Fruit fly (Drosophila melanogaster) whole organism, embryonic: ENCODE results near the gene CG46463.

ENCODE experiments used
- Asciz ChIP-seq: fragments of 200-800 bp; sonication (Bioruptor generic); optimal IDR thresholded peaks from 2 replicates; lab custom pipeline; 2017; ENCODE audit warnings: missing biosample characterization, mild to moderate bottlenecking, missing genetic modification characterization, missing genetic modification reagents
- Bdp1 ChIP-seq: fragments of 200-800 bp; sonication (Bioruptor generic); optimal IDR thresholded peaks from 3 replicates; lab custom pipeline; 2016; ENCODE audit warnings: missing biosample characterization, missing genetic modification characterization
- CG10565 ChIP-seq: fragments of 200-800 bp; sonication (Bioruptor generic); optimal IDR thresholded peaks from 3 replicates; lab custom pipeline; 2016; ENCODE audit warnings: missing biosample characterization, mild to moderate bottlenecking, missing genetic modification characterization
- CG14710 ChIP-seq: fragments of 200-800 bp; sonication (Bioruptor generic); optimal IDR thresholded peaks from 3 replicates; lab custom pipeline; 2019; ENCODE audit warnings: missing biosample characterization, mild to moderate bottlenecking, missing genetic modification characterization, moderate library complexity
- CG17359 ChIP-seq: fragments of 200-800 bp; sonication (Bioruptor generic); optimal IDR thresholded peaks from 3 replicates; lab custom pipeline; 2018; ENCODE audit warnings: missing biosample characterization, mild to moderate bottlenecking, missing genetic modification characterization, moderate library complexity
- CG17612 ChIP-seq: fragments of 200-800 bp; sonication (Bioruptor generic); IDR thresholded peaks from 2 replicates; pipeline ENCODE4 v1.3.6; 2022; ENCODE audit warnings: missing biosample characterization, missing genetic modification characterization
- CG2116 ChIP-seq: fragments of 200-800 bp; sonication (Bioruptor generic); optimal IDR thresholded peaks from 3 replicates; lab custom pipeline; 2018; ENCODE audit warnings: missing biosample characterization, mild to moderate bottlenecking, missing genetic modification characterization
- CG2120 ChIP-seq: fragments of 200-800 bp; sonication (Bioruptor generic); optimal IDR thresholded peaks from 3 replicates; lab custom pipeline; 2016; ENCODE audit warnings: missing biosample characterization, missing genetic modification characterization
- CG2889 ChIP-seq: fragments of 200-800 bp; sonication (Bioruptor generic); IDR thresholded peaks from 3 replicates; pipeline ENCODE4 v1.3.6; 2022; ENCODE audit warnings: missing biosample characterization, missing genetic modification characterization
- CG31441 ChIP-seq: fragments of 200-800 bp; sonication (Bioruptor generic); IDR thresholded peaks from 2 replicates; pipeline ENCODE4 v1.3.6; 2022; ENCODE audit warnings: missing biosample characterization, missing genetic modification characterization
- CG3838 ChIP-seq: fragments of 200-800 bp; sonication (Bioruptor generic); optimal IDR thresholded peaks from 3 replicates; lab custom pipeline; 2016; ENCODE audit warnings: missing biosample characterization, missing genetic modification characterization
- CG4282 ChIP-seq: fragments of 200-800 bp; sonication (Bioruptor generic); optimal IDR thresholded peaks from 2 replicates; lab custom pipeline; 2016; ENCODE audit warnings: missing biosample characterization, missing genetic modification characterization
- CG4424 ChIP-seq: fragments of 200-800 bp; sonication (Bioruptor generic); optimal IDR thresholded peaks from 3 replicates; lab custom pipeline; 2016; ENCODE audit warnings: missing biosample characterization, missing genetic modification characterization
- CG5245 ChIP-seq: fragments of 200-800 bp; sonication (Bioruptor generic); optimal IDR thresholded peaks from 3 replicates; lab custom pipeline; 2016; ENCODE audit warnings: missing biosample characterization, missing genetic modification characterization
- CG6683 ChIP-seq: fragments of 200-800 bp; sonication (Bioruptor generic); optimal IDR thresholded peaks from 2 replicates; lab custom pipeline; 2017; ENCODE audit warnings: missing biosample characterization, mild to moderate bottlenecking, missing genetic modification characterization, missing genetic modification reagents
- CG8290 ChIP-seq, 3 experiments: fragments of 200-800 bp; sonication (Bioruptor generic); optimal IDR thresholded peaks; 2 replicates each; lab custom pipeline; 2016 to 2019; ENCODE audit warnings: missing biosample characterization in 3 of 3, missing genetic modification characterization in 3 of 3, mild to moderate bottlenecking in 2 of 3, moderate library complexity in 1 of 3
- CG9609 ChIP-seq: fragments of 200-800 bp; sonication (Bioruptor generic); optimal IDR thresholded peaks from 3 replicates; lab custom pipeline; 2016; ENCODE audit warnings: missing biosample characterization, missing genetic modification characterization
- CG9876 ChIP-seq: fragments of 200-800 bp; sonication (Bioruptor generic); optimal IDR thresholded peaks from 2 replicates; lab custom pipeline; 2016; ENCODE audit warnings: missing biosample characterization, missing genetic modification characterization
- Chrac-16 ChIP-seq: fragments of 200-800 bp; sonication (Bioruptor generic); optimal IDR thresholded peaks from 3 replicates; lab custom pipeline; 2016; ENCODE audit warnings: missing biosample characterization, missing genetic modification characterization
- Deaf1 ChIP-seq: fragments of 200-800 bp; optimal IDR thresholded peaks from 3 replicates; lab custom pipeline; 2019; ENCODE audit warnings: missing biosample characterization, mild to moderate bottlenecking, missing genetic modification characterization, moderate library complexity
- Dref ChIP-seq: fragments of 200-800 bp; sonication (Bioruptor generic); IDR thresholded peaks from 2 replicates; pipeline ENCODE4 v1.3.6; 2022; ENCODE audit warnings: missing biosample characterization, missing genetic modification characterization
- Eip74EF ChIP-seq, 2 experiments: fragments of 200-800 bp in 1 of 2; fragments of >200 bp in 1 of 2; sonication (Bioruptor generic) in 1 of 2; optimal IDR thresholded peaks; 2 replicates each; lab custom pipeline; 2017 to 2019; ENCODE audit warnings: missing biosample characterization in 2 of 2, missing genetic modification characterization in 2 of 2, mild to moderate bottlenecking in 1 of 2, moderate library complexity in 1 of 2
- Elba2 ChIP-seq: fragments of 200-800 bp; sonication (Bioruptor generic); optimal IDR thresholded peaks from 3 replicates; lab custom pipeline; 2016; ENCODE audit warnings: missing biosample characterization, missing genetic modification characterization
- Fer1 ChIP-seq: fragments of 200-800 bp; sonication (Bioruptor generic); optimal IDR thresholded peaks from 2 replicates; lab custom pipeline; 2017; ENCODE audit warnings: missing biosample characterization, mild to moderate bottlenecking, missing genetic modification characterization
- Hey ChIP-seq: fragments of 200-800 bp; sonication (Bioruptor generic); optimal IDR thresholded peaks from 3 replicates; lab custom pipeline; 2018; ENCODE audit warnings: missing biosample characterization, mild to moderate bottlenecking, missing genetic modification characterization
- HmgD ChIP-seq: fragments of 200-800 bp; sonication (Bioruptor generic); optimal IDR thresholded peaks from 3 replicates; lab custom pipeline; 2016; ENCODE audit warnings: missing biosample characterization, missing genetic modification characterization
- Kr ChIP-seq: fragments of 200-800 bp; sonication (Bioruptor generic); optimal IDR thresholded peaks from 2 replicates; lab custom pipeline; 2017; ENCODE audit warnings: missing biosample characterization, mild to moderate bottlenecking, missing genetic modification characterization
- Mrtf ChIP-seq: fragments of 200-800 bp; sonication (Bioruptor generic); IDR thresholded peaks from 3 replicates; pipeline ENCODE4 v1.3.6; 2022; ENCODE audit warnings: missing biosample characterization, missing genetic modification characterization
- Oaz ChIP-seq: fragments of 200-800 bp; sonication (Bioruptor generic); IDR thresholded peaks from 2 replicates; pipeline ENCODE4 v1.3.6; 2022; ENCODE audit warnings: missing biosample characterization, missing genetic modification characterization
- PHDP ChIP-seq: fragments of 200-800 bp; sonication (Bioruptor generic); optimal IDR thresholded peaks from 3 replicates; lab custom pipeline; 2018; ENCODE audit warnings: missing biosample characterization, mild to moderate bottlenecking, missing genetic modification characterization, moderate library complexity
- Rx ChIP-seq: fragments of 200-800 bp; sonication (Bioruptor generic); IDR thresholded peaks from 2 replicates; pipeline ENCODE4 v1.3.6; 2022; ENCODE audit warnings: missing biosample characterization, missing genetic modification characterization
- Spps ChIP-seq: fragments of 200-800 bp; sonication (Bioruptor generic); optimal IDR thresholded peaks from 2 replicates; lab custom pipeline; 2018; ENCODE audit warnings: missing biosample characterization, mild to moderate bottlenecking, missing genetic modification characterization
- TFAM ChIP-seq: fragments of 200-800 bp; sonication (Bioruptor generic); optimal IDR thresholded peaks from 2 replicates; lab custom pipeline; 2017; ENCODE audit warnings: missing biosample characterization, missing genetic modification characterization, inconsistent platforms
- Xrp1 ChIP-seq: fragments of 200-800 bp; sonication (Bioruptor generic); IDR thresholded peaks from 2 replicates; pipeline ENCODE4 v1.3.6; 2022; ENCODE audit warnings: missing biosample characterization, missing genetic modification characterization
- amos ChIP-seq: fragments of 200-800 bp; sonication (Bioruptor generic); IDR thresholded peaks from 2 replicates; pipeline ENCODE4 v1.3.6; 2022; ENCODE audit warnings: missing biosample characterization, missing genetic modification characterization; ENCODE audit not compliant: partially characterized antibody
- cato ChIP-seq: fragments of 200-800 bp; sonication (Bioruptor generic); optimal IDR thresholded peaks from 2 replicates; lab custom pipeline; 2016; ENCODE audit warnings: missing biosample characterization, missing genetic modification characterization, borderline replicate concordance
- cg ChIP-seq: fragments of 200-800 bp; sonication (Bioruptor generic); optimal IDR thresholded peaks from 3 replicates; lab custom pipeline; 2019; ENCODE audit warnings: missing biosample characterization, mild to moderate bottlenecking, missing genetic modification characterization, moderate library complexity
- dm ChIP-seq: fragments of 200-800 bp; sonication (Bioruptor generic); optimal IDR thresholded peaks from 3 replicates; lab custom pipeline; 2016; ENCODE audit warnings: missing biosample characterization, missing genetic modification characterization
- en ChIP-seq: fragments of 200-800 bp; sonication (Bioruptor generic); optimal IDR thresholded peaks from 2 replicates; lab custom pipeline; 2016; ENCODE audit warnings: missing biosample characterization, missing genetic modification characterization
- esg ChIP-seq: fragments of 200-800 bp; sonication (Bioruptor generic); conservative IDR thresholded peaks from 2 replicates; pipeline ENCODE4 v1.3.6; 2022; ENCODE audit warnings: missing biosample characterization, missing genetic modification characterization
- gem ChIP-seq: fragments of 200-800 bp; sonication (Bioruptor generic); optimal IDR thresholded peaks from 2 replicates; lab custom pipeline; 2019; ENCODE audit warnings: missing biosample characterization, mild to moderate bottlenecking, missing genetic modification characterization, moderate library complexity
- her ChIP-seq: fragments of 200-800 bp; sonication (Bioruptor generic); optimal IDR thresholded peaks from 2 replicates; lab custom pipeline; 2016; ENCODE audit warnings: missing biosample characterization, missing genetic modification characterization
- lbe ChIP-seq: fragments of 200-800 bp; sonication (Bioruptor generic); optimal IDR thresholded peaks from 2 replicates; lab custom pipeline; 2016; ENCODE audit warnings: missing biosample characterization, mild to moderate bottlenecking, missing genetic modification characterization
- maf-S ChIP-seq: fragments of 200-800 bp; sonication (Bioruptor generic); optimal IDR thresholded peaks from 2 replicates; lab custom pipeline; 2016; ENCODE audit warnings: missing biosample characterization, missing genetic modification characterization
- sima ChIP-seq: fragments of 200-800 bp; sonication (Bioruptor generic); optimal IDR thresholded peaks from 2 replicates; lab custom pipeline; 2016; ENCODE audit warnings: missing biosample characterization, missing genetic modification characterization
- sr ChIP-seq: fragments of 200-800 bp; sonication (Bioruptor generic); IDR thresholded peaks from 3 replicates; pipeline ENCODE4 v1.3.6; 2022; ENCODE audit warnings: missing biosample characterization, missing genetic modification characterization
- ssp ChIP-seq: fragments of 200-800 bp; sonication (Bioruptor generic); IDR thresholded peaks from 2 replicates; pipeline ENCODE4 v1.3.6; 2022; ENCODE audit warnings: missing biosample characterization, missing genetic modification characterization
- usp ChIP-seq: fragments of >200 bp; optimal IDR thresholded peaks from 2 replicates; lab custom pipeline; 2017; ENCODE audit warnings: missing biosample characterization, missing genetic modification characterization
- wek ChIP-seq: fragments of 200-800 bp; sonication (Bioruptor generic); optimal IDR thresholded peaks from 3 replicates; lab custom pipeline; 2018; ENCODE audit warnings: missing biosample characterization, mild to moderate bottlenecking, missing genetic modification characterization, moderate library complexity

The CG46463 gene

dm6 chr3L:3418207-3419086 is 42.7 kb upstream of the CG46463 start (continued):
- TF ChIP-seq CG8290 (GFP tag; optimal IDR thresholded peaks at IDR 0.05; lab: Kevin White, UChicago), result no peak
- TF ChIP-seq CG8290 (tag; optimal IDR thresholded peaks at IDR 0.05; lab: Kevin White, UChicago), result peak; percentile 25 to 97
- TF ChIP-seq CG4424 (GFP tag; lab: Kevin White, UChicago), result no peak
- peak; percentile 69 for TF ChIP-seq PHDP (tag; lab: Kevin White, UChicago)
- TF ChIP-seq cg (GFP tag; lab: Kevin White, UChicago), result peak; percentile 95
- TF ChIP-seq CG17359 (tag; lab: Kevin White, UChicago), result peak; percentile 84
- peak; percentile 74 for TF ChIP-seq CG31441 (GFP tag; lab: Robert Waterston, UW)
- TF ChIP-seq usp (GFP tag; lab: Kevin White, UChicago), result no peak
- TF ChIP-seq Deaf1 (tag; lab: Kevin White, UChicago), result peak; percentile 94
- peak; percentile 23 for TF ChIP-seq maf-S (GFP tag; lab: Kevin White, UChicago)
- TF ChIP-seq cato (GFP tag; lab: Kevin White, UChicago), result no peak
- TF ChIP-seq HmgD (GFP tag; lab: Kevin White, UChicago), result no peak
- TF ChIP-seq Chrac-16 (GFP tag; lab: Kevin White, UChicago), result peak; percentile 30
- TF ChIP-seq Rx (GFP tag; lab: Robert Waterston, UW), result peak; percentile 75
- no peak for TF ChIP-seq CG9876 (GFP tag; lab: Kevin White, UChicago)
- no peak for TF ChIP-seq CG10565 (GFP tag; lab: Kevin White, UChicago)
- TF ChIP-seq gem (tag; lab: Kevin White, UChicago), result peak; percentile 76
- peak; percentile 41 for TF ChIP-seq Bdp1 (GFP tag; lab: Kevin White, UChicago)
- peak; percentile 82 for TF ChIP-seq Fer1 (GFP tag; lab: Kevin White, UChicago)
- peak; percentile 25; the same call in 1 of the 2 replicates for TF ChIP-seq amos (GFP tag; lab: Robert Waterston, UW)
- peak; percentile 67 for TF ChIP-seq CG9609 (GFP tag; lab: Kevin White, UChicago)
- TF ChIP-seq ssp, result peak; percentile 58
- peak; percentile 67 for TF ChIP-seq CG6683
- TF ChIP-seq Asciz (GFP tag; lab: Kevin White, UChicago), result peak; percentile 31
- peak; percentile 8 for TF ChIP-seq her (GFP tag; lab: Kevin White, UChicago)
- peak; percentile 50; the same call in 1 of the 2 replicates for TF ChIP-seq CG17612 (GFP tag; lab: Robert Waterston, UW)
- TF ChIP-seq Mrtf (GFP tag; lab: Robert Waterston, UW), result peak; percentile 76; the same call in 2 of the 3 replicates
- no peak for TF ChIP-seq Dref
- TF ChIP-seq CG3838, result peak; percentile 46
- peak; percentile 20 for TF ChIP-seq CG2116 (GFP tag; lab: Kevin White, UChicago)
- no peak for TF ChIP-seq Elba2
- TF ChIP-seq CG14710, result peak; percentile 3
- TF ChIP-seq Xrp1 (GFP tag; lab: Robert Waterston, UW), result peak; percentile 73
- TF ChIP-seq TFAM (GFP tag; lab: Kevin White, UChicago), result no peak
- peak; percentile 86 for TF ChIP-seq Hey
- peak; percentile 76 for TF ChIP-seq sr (GFP tag; lab: Robert Waterston, UW)
- no peak for TF ChIP-seq Kr (GFP tag; lab: Kevin White, UChicago)
- peak; percentile 57 for TF ChIP-seq dm (GFP tag; lab: Kevin White, UChicago)
- TF ChIP-seq CG4282, result peak; percentile 30
- TF ChIP-seq Oaz, result peak; percentile 58
- peak; percentile 6 for TF ChIP-seq CG5245
- no peak for TF ChIP-seq en
- TF ChIP-seq Spps (tag; lab: Kevin White, UChicago), result no peak
- peak; percentile 94 for TF ChIP-seq CG2120 (GFP tag; lab: Kevin White, UChicago)
- peak; percentile 79 for TF ChIP-seq esg (GFP tag; lab: Robert Waterston, UW)
- TF ChIP-seq Eip74EF (GFP tag; optimal IDR thresholded peaks at IDR 0.05; lab: Kevin White, UChicago), result peak in 1 of 2 experiments; percentile 79
- peak; percentile 33; the same call in 1 of the 3 replicates for TF ChIP-seq CG2889 (GFP tag; lab: Robert Waterston, UW)
- TF ChIP-seq sima, result no peak
- peak; percentile 35 for TF ChIP-seq wek (GFP tag; lab: Kevin White, UChicago)
- TF ChIP-seq lbe (GFP tag; lab: Kevin White, UChicago), result no peak
